Fruit fly (Drosophila melanogaster) whole organism, embryonic: Measurements from ENCODE around the gene Inx5.

Experiments used
- Oli ChIP-seq: fragments of 200-800 bp; sonication (Bioruptor generic); optimal IDR thresholded peaks from 2 replicates; lab custom pipeline; 2018; ENCODE audit warnings: missing biosample characterization, mild to moderate bottlenecking, missing genetic modification characterization, moderate library complexity
- ci ChIP-seq: fragments of 200-800 bp; sonication (Bioruptor generic); IDR thresholded peaks from 3 replicates; pipeline ENCODE4 v1.3.6; 2022; ENCODE audit warnings: missing biosample characterization, missing genetic modification characterization
- gt ChIP-seq: fragments of 200-800 bp; sonication (Bioruptor generic); IDR thresholded peaks from 2 replicates; pipeline ENCODE4 v1.3.6; 2022; ENCODE audit warnings: missing biosample characterization, missing genetic modification characterization
- ham ChIP-seq: fragments of 200-800 bp; sonication (Bioruptor generic); IDR thresholded peaks from 2 replicates; pipeline ENCODE4 v1.3.6; 2022; ENCODE audit warnings: missing biosample characterization, missing genetic modification characterization

DNA sequence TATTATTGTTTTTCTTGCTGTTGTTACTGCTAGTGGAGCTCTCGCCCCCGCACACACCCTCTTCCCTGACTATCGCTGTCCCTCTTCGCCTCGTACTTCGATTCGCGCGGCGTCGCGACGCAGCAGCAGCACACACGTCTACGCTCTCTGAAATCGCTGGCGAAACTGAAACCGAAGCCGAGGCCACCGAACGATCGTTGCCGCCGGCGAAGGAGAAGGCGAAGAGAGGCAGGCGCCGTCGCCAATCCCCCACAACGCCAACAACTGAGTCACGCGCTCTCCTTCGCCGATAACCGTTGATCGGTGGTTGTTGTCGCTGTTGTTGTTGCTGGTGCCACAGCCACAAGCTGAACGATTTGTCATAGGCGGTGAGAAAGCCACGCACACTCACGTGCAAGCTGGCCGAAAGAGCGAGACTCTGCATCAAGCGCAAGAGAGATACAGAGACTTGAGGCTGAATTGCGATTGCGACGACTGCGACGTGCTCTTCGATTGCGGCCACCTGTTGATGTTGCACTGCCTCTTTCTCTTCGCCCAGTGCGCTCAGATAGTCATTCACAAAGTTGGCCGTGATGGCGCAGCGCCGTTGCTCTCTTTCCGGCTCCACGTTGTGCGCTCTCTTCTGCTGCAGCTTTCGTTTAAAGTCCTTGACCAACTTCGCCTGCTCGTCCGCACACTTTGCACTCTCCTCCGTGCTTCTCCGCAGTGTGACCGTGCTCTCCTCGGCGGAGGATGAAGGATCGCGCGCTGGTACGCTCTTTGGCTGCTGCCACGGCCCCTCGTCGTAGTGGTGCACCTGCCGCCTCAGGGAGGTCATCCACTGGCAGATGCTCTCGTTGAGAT, 17.2 kb downstream of the Inx5 start:
- TF ChIP-seq Oli (tag; lab: Kevin White, UChicago): no peak
- peak; percentile 78 for TF ChIP-seq ci
- no peak for TF ChIP-seq gt
- TF ChIP-seq ham (GFP tag; lab: Robert Waterston, UW): no peak
